Fruit fly (Drosophila melanogaster) whole organism, embryonic: ENCODE measurements around the gene CG33796.
A peak's percentile ranks its signal among the peaks of the same experiment; 100 is the strongest.

Experiments
- Antp ChIP-seq: fragments of 200-800 bp; sonication (Bioruptor generic); optimal IDR thresholded peaks from 3 replicates; lab custom pipeline; 2016; ENCODE audit warnings: missing biosample characterization, missing genetic modification characterization
- Atf6 ChIP-seq: fragments of 200-800 bp; sonication (Bioruptor generic); IDR thresholded peaks from 2 replicates; pipeline ENCODE4 v1.3.6; 2022; ENCODE audit warnings: missing biosample characterization, missing genetic modification characterization
- CG10543 ChIP-seq: fragments of 200-800 bp; sonication (Bioruptor generic); optimal IDR thresholded peaks from 3 replicates; lab custom pipeline; 2017; ENCODE audit warnings: missing biosample characterization, mild to moderate bottlenecking, missing genetic modification characterization, moderate library complexity
- CG10654 ChIP-seq: fragments of 200-800 bp; sonication (Bioruptor generic); optimal IDR thresholded peaks from 2 replicates; lab custom pipeline; 2016; ENCODE audit warnings: missing biosample characterization, missing genetic modification characterization
- CG11398 ChIP-seq: fragments of 200-800 bp; sonication (Bioruptor generic); optimal IDR thresholded peaks from 2 replicates; lab custom pipeline; 2016; ENCODE audit warnings: missing biosample characterization, missing genetic modification characterization
- CG11695 ChIP-seq: fragments of 200-800 bp; sonication (Bioruptor generic); IDR thresholded peaks from 3 replicates; pipeline ENCODE4 v1.3.6; 2022; ENCODE audit warnings: missing biosample characterization, missing genetic modification characterization
- CG14014 ChIP-seq: fragments of 200-800 bp; sonication (Bioruptor generic); IDR thresholded peaks from 2 replicates; pipeline ENCODE4 v1.3.6; 2022; ENCODE audit warnings: missing biosample characterization, missing genetic modification characterization
- CG14441 ChIP-seq: fragments of 200-800 bp; sonication (Bioruptor generic); IDR thresholded peaks from 2 replicates; pipeline ENCODE4 v1.3.6; 2022; ENCODE audit warnings: missing biosample characterization, missing genetic modification characterization
- CG15011 ChIP-seq: fragments of 200-800 bp; sonication (Bioruptor generic); optimal IDR thresholded peaks from 3 replicates; lab custom pipeline; 2018; ENCODE audit warnings: missing biosample characterization, mild to moderate bottlenecking, missing genetic modification characterization
- CG1529 ChIP-seq: fragments of 200-800 bp; sonication (Bioruptor generic); optimal IDR thresholded peaks from 3 replicates; lab custom pipeline; 2018; ENCODE audit warnings: missing biosample characterization, missing genetic modification characterization
- CG15601 ChIP-seq: fragments of 200-800 bp; sonication (Bioruptor generic); optimal IDR thresholded peaks from 3 replicates; lab custom pipeline; 2019; ENCODE audit warnings: missing biosample characterization, mild to moderate bottlenecking, missing genetic modification characterization, moderate library complexity
- CG1603 ChIP-seq: fragments of 200-800 bp; sonication (Bioruptor generic); optimal IDR thresholded peaks from 2 replicates; lab custom pipeline; 2019; ENCODE audit warnings: missing biosample characterization, mild to moderate bottlenecking, missing genetic modification characterization, moderate library complexity
- CG18619 ChIP-seq: fragments of 200-800 bp; sonication (Bioruptor generic); optimal IDR thresholded peaks from 3 replicates; lab custom pipeline; 2017; ENCODE audit warnings: missing biosample characterization, mild to moderate bottlenecking, missing genetic modification characterization
- CG33213 ChIP-seq: fragments of 200-800 bp; sonication (Bioruptor generic); optimal IDR thresholded peaks from 3 replicates; lab custom pipeline; 2016; ENCODE audit warnings: missing biosample characterization, missing genetic modification characterization
- CG4282 ChIP-seq: fragments of 200-800 bp; sonication (Bioruptor generic); optimal IDR thresholded peaks from 2 replicates; lab custom pipeline; 2016; ENCODE audit warnings: missing biosample characterization, missing genetic modification characterization
- CG4820 ChIP-seq: fragments of 200-800 bp; sonication (Bioruptor generic); optimal IDR thresholded peaks from 3 replicates; lab custom pipeline; 2016; ENCODE audit warnings: missing biosample characterization, missing genetic modification characterization
- CG5245 ChIP-seq: fragments of 200-800 bp; sonication (Bioruptor generic); optimal IDR thresholded peaks from 3 replicates; lab custom pipeline; 2016; ENCODE audit warnings: missing biosample characterization, missing genetic modification characterization
- CG5953 ChIP-seq: fragments of 200-800 bp; sonication (Bioruptor generic); IDR thresholded peaks from 2 replicates; pipeline ENCODE4 v1.3.6; 2022; ENCODE audit warnings: missing biosample characterization, missing genetic modification characterization
- CG6689 ChIP-seq: fragments of 200-800 bp; sonication (Bioruptor generic); IDR thresholded peaks from 2 replicates; pipeline ENCODE4 v1.3.6; 2022; ENCODE audit warnings: missing biosample characterization, missing genetic modification characterization
- CG6791 ChIP-seq: fragments of 200-800 bp; sonication (Bioruptor generic); IDR thresholded peaks from 3 replicates; pipeline ENCODE4 v1.3.6; 2022; ENCODE audit warnings: missing biosample characterization, missing genetic modification characterization; ENCODE audit not compliant: partially characterized antibody
- CG7786 ChIP-seq: fragments of 200-800 bp; sonication (Bioruptor generic); optimal IDR thresholded peaks from 2 replicates; lab custom pipeline; 2016; ENCODE audit warnings: missing biosample characterization, missing genetic modification characterization
- CG7928 ChIP-seq: fragments of 200-800 bp; sonication (Bioruptor generic); optimal IDR thresholded peaks from 2 replicates; lab custom pipeline; 2017; ENCODE audit warnings: missing biosample characterization, mild to moderate bottlenecking, missing genetic modification characterization
- CHES-1-like ChIP-seq: fragments of 200-800 bp; sonication (Bioruptor generic); optimal IDR thresholded peaks from 2 replicates; lab custom pipeline; 2016; ENCODE audit warnings: missing biosample characterization, missing genetic modification characterization
- CTCF ChIP-seq: fragments of 200-800 bp; sonication (Bioruptor generic); optimal IDR thresholded peaks from 2 replicates; lab custom pipeline; 2017; ENCODE audit warnings: missing biosample characterization, mild to moderate bottlenecking, missing genetic modification characterization, moderate library complexity
- Dfd ChIP-seq, 2 experiments: fragments of >200 bp; optimal IDR thresholded peaks; 2 replicates each; lab custom pipeline; 2017; ENCODE audit warnings: missing biosample characterization in 2 of 2, missing genetic modification characterization in 2 of 2
- Eip74EF ChIP-seq, 2 experiments: fragments of 200-800 bp in 1 of 2; fragments of >200 bp in 1 of 2; sonication (Bioruptor generic) in 1 of 2; optimal IDR thresholded peaks; 2 replicates each; lab custom pipeline; 2017 to 2019; ENCODE audit warnings: missing biosample characterization in 2 of 2, missing genetic modification characterization in 2 of 2, mild to moderate bottlenecking in 1 of 2, moderate library complexity in 1 of 2
- HLH4C ChIP-seq: fragments of 200-800 bp; sonication (Bioruptor generic); IDR thresholded peaks from 3 replicates; pipeline ENCODE4 v1.3.6; 2022; ENCODE audit warnings: missing biosample characterization, missing genetic modification characterization; ENCODE audit not compliant: partially characterized antibody
- HLHmδ ChIP-seq: fragments of 200-800 bp; sonication (Bioruptor generic); optimal IDR thresholded peaks from 2 replicates; lab custom pipeline; 2018; ENCODE audit warnings: missing biosample characterization, mild to moderate bottlenecking, missing genetic modification characterization, moderate library complexity
- Hr51 ChIP-seq, 2 experiments: fragments of 200-800 bp; sonication (Bioruptor generic); optimal IDR thresholded peaks; 2 replicates in 1 of 2; 3 replicates in 1 of 2; lab custom pipeline; 2016 to 2018; ENCODE audit warnings: missing biosample characterization in 2 of 2, missing genetic modification characterization in 2 of 2, mild to moderate bottlenecking in 1 of 2, moderate library complexity in 1 of 2
- Oaz ChIP-seq: fragments of 200-800 bp; sonication (Bioruptor generic); IDR thresholded peaks from 2 replicates; pipeline ENCODE4 v1.3.6; 2022; ENCODE audit warnings: missing biosample characterization, missing genetic modification characterization
- Poxn ChIP-seq: fragments of 200-800 bp; sonication (Bioruptor generic); IDR thresholded peaks from 2 replicates; pipeline ENCODE4 v1.3.6; 2022; ENCODE audit warnings: missing biosample characterization, missing genetic modification characterization
- Ptx1 ChIP-seq: fragments of 200-800 bp; sonication (Bioruptor generic); IDR thresholded peaks from 2 replicates; pipeline ENCODE4 v1.3.6; 2022; ENCODE audit warnings: missing biosample characterization, missing genetic modification characterization
- Rx ChIP-seq: fragments of 200-800 bp; sonication (Bioruptor generic); IDR thresholded peaks from 2 replicates; pipeline ENCODE4 v1.3.6; 2022; ENCODE audit warnings: missing biosample characterization, missing genetic modification characterization
- Sox102F ChIP-seq: fragments of 200-800 bp; sonication (Bioruptor generic); optimal IDR thresholded peaks from 2 replicates; lab custom pipeline; 2018; ENCODE audit warnings: missing biosample characterization, mild to moderate bottlenecking, missing genetic modification characterization, moderate library complexity
- br ChIP-seq: fragments of >200 bp; optimal IDR thresholded peaks from 2 replicates; lab custom pipeline; 2017
- cato ChIP-seq: fragments of 200-800 bp; sonication (Bioruptor generic); optimal IDR thresholded peaks from 2 replicates; lab custom pipeline; 2016; ENCODE audit warnings: missing biosample characterization, missing genetic modification characterization, borderline replicate concordance
- dysf ChIP-seq: fragments of 200-800 bp; sonication (Bioruptor generic); IDR thresholded peaks from 3 replicates; pipeline ENCODE4 v1.3.6; 2022; ENCODE audit warnings: missing biosample characterization, missing genetic modification characterization
- esg ChIP-seq: fragments of 200-800 bp; sonication (Bioruptor generic); conservative IDR thresholded peaks from 2 replicates; pipeline ENCODE4 v1.3.6; 2022; ENCODE audit warnings: missing biosample characterization, missing genetic modification characterization
- gcm2 ChIP-seq: fragments of 200-800 bp; sonication (Bioruptor generic); optimal IDR thresholded peaks from 2 replicates; lab custom pipeline; 2016; ENCODE audit warnings: missing biosample characterization, missing genetic modification characterization
- lilli ChIP-seq: fragments of 200-800 bp; sonication (Bioruptor generic); optimal IDR thresholded peaks from 3 replicates; lab custom pipeline; 2016; ENCODE audit warnings: missing biosample characterization, missing genetic modification characterization
- mld ChIP-seq: fragments of 200-800 bp; sonication (Bioruptor generic); IDR thresholded peaks from 3 replicates; pipeline ENCODE4 v1.3.6; 2022; ENCODE audit warnings: missing biosample characterization, missing genetic modification characterization; ENCODE audit not compliant: partially characterized antibody
- nom ChIP-seq: fragments of 200-800 bp; sonication (Bioruptor generic); optimal IDR thresholded peaks from 2 replicates; lab custom pipeline; 2017; ENCODE audit warnings: missing biosample characterization, missing genetic modification characterization, mild to moderate bottlenecking, moderate library complexity, missing genetic modification reagents
- onecut ChIP-seq: fragments of 200-800 bp; sonication (Bioruptor generic); IDR thresholded peaks from 2 replicates; pipeline ENCODE4 v1.3.6; 2022; ENCODE audit warnings: missing biosample characterization, missing genetic modification characterization
- repo ChIP-seq: fragments of 200-800 bp; sonication (Bioruptor generic); optimal IDR thresholded peaks from 2 replicates; lab custom pipeline; 2016; ENCODE audit warnings: missing biosample characterization, missing genetic modification characterization
- sd ChIP-seq: fragments of 200-800 bp; sonication (Bioruptor generic); optimal IDR thresholded peaks from 3 replicates; lab custom pipeline; 2018; ENCODE audit warnings: missing biosample characterization, mild to moderate bottlenecking, missing genetic modification characterization, moderate library complexity
- sim ChIP-seq: fragments of 200-800 bp; sonication (Bioruptor generic); IDR thresholded peaks from 2 replicates; pipeline ENCODE4 v1.3.6; 2022; ENCODE audit warnings: missing biosample characterization, missing genetic modification characterization
- slou ChIP-seq: fragments of 200-800 bp; sonication (Bioruptor generic); optimal IDR thresholded peaks from 3 replicates; lab custom pipeline; 2016; ENCODE audit warnings: missing biosample characterization, missing genetic modification characterization
- slp2 ChIP-seq: fragments of 200-800 bp; sonication (Bioruptor generic); optimal IDR thresholded peaks from 2 replicates; lab custom pipeline; 2016; ENCODE audit warnings: missing biosample characterization, missing genetic modification characterization
- so ChIP-seq: fragments of 200-800 bp; sonication (Bioruptor generic); IDR thresholded peaks from 3 replicates; pipeline ENCODE4 v1.3.6; 2022; ENCODE audit warnings: missing biosample characterization, missing genetic modification characterization
- wdn ChIP-seq: fragments of 200-800 bp; sonication (Bioruptor generic); IDR thresholded peaks from 2 replicates; pipeline ENCODE4 v1.3.6; 2022; ENCODE audit warnings: missing biosample characterization, missing genetic modification characterization

Gene CG33796

DNA sequence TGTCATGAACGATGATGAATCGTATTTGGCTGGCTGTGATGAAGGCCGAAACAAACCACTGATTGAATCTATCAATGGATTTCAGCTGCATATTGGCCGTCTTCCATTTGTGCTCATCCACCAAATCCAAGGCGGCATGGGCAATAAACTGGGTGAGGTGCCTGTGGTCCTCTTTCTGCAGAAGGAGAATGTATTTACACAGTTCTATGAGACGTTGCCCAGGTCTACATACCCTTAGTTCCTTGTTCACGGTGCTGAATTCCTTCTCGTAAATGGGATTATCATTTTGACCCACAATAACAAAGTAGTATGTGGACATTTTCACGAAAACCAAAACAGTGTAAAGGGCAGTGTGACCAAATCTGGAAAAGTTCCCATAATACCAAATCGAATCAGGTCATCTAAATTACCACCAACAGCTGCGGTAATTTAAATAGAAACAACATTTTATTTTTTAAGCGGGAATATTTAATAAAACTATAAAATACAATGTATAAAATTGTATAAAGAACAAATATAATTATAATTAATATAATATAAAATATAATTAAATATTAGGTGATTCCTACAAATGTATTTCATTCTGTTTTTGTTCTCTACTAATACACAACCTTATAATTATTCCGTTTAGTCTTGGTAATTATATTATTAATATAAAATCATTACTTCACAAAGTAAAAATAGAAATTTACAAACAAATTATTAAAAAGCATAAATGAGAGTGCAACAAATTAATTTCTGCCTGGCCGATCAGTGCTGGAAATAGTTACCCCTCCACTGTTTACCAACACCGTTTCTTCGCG is 38.4 kb downstream of the CG33796 start, which contains the start of the genes Trs20 and elg1 (continued):
- peak; percentile 47 for TF ChIP-seq Ptx1
- TF ChIP-seq Eip74EF (GFP tag; optimal IDR thresholded peaks at IDR 0.05; lab: Kevin White, UChicago), result no peak
- peak; percentile 60 for TF ChIP-seq nom
- no peak; the same call in 1 of the 2 replicates for TF ChIP-seq CG14014 (GFP tag; lab: Robert Waterston, UW)
- no peak for TF ChIP-seq CG11398 (GFP tag; lab: Kevin White, UChicago)
- no peak for TF ChIP-seq esg (GFP tag; lab: Robert Waterston, UW)
- TF ChIP-seq Dfd (GFP tag; optimal IDR thresholded peaks at IDR 0.05; lab: Kevin White, UChicago), result no peak
- no peak for TF ChIP-seq mld (GFP tag; lab: Robert Waterston, UW)
- no peak for TF ChIP-seq CG1529 (GFP tag; lab: Kevin White, UChicago)
- no peak for TF ChIP-seq HLHmδ
- no peak for TF ChIP-seq Hr51 (GFP tag; optimal IDR thresholded peaks at IDR 0.05; lab: Kevin White, UChicago)
- TF ChIP-seq sd (tag; lab: Kevin White, UChicago), result peak; percentile 37
- TF ChIP-seq CHES-1-like (GFP tag; lab: Kevin White, UChicago), result no peak
- no peak for TF ChIP-seq br (lab: Kevin White, UChicago)
- peak; percentile 67 for TF ChIP-seq CG15601
- TF ChIP-seq CG4820 (GFP tag; lab: Kevin White, UChicago), result no peak
- TF ChIP-seq Antp, result no peak
- no peak for TF ChIP-seq repo (GFP tag; lab: Kevin White, UChicago)
- TF ChIP-seq CG1603 (tag; lab: Kevin White, UChicago), result peak; percentile 43
- no peak for TF ChIP-seq slp2 (GFP tag; lab: Kevin White, UChicago)
- TF ChIP-seq CG4282 (GFP tag; lab: Kevin White, UChicago), result no peak
- TF ChIP-seq CTCF (GFP tag; lab: Kevin White, UChicago), result no peak
- TF ChIP-seq CG7928 (GFP tag; lab: Kevin White, UChicago), result no peak
- peak; percentile 6 for TF ChIP-seq CG5245 (GFP tag; lab: Kevin White, UChicago)
- peak; percentile 44; the same call in 1 of the 2 replicates for TF ChIP-seq CG6689 (GFP tag; lab: Robert Waterston, UW)
- TF ChIP-seq sim (GFP tag; lab: Robert Waterston, UW), result no peak
- TF ChIP-seq Poxn (GFP tag; lab: Robert Waterston, UW), result no peak
- TF ChIP-seq lilli (GFP tag; lab: Kevin White, UChicago), result peak; percentile 45
- peak; percentile 14 for TF ChIP-seq CG18619 (GFP tag; lab: Kevin White, UChicago)
- no peak for TF ChIP-seq CG33213 (GFP tag; lab: Kevin White, UChicago)
- 0 out of 2 replicates have a peak, but pooled peaks have one; percentile 12 for TF ChIP-seq Atf6 (GFP tag; lab: Robert Waterston, UW)
- no peak for TF ChIP-seq CG5953
- no peak for TF ChIP-seq CG6791
- TF ChIP-seq onecut (GFP tag; lab: Robert Waterston, UW), result 0 out of 2 replicates have a peak, but pooled peaks have one; percentile 33
- peak; percentile 7 for TF ChIP-seq gcm2 (GFP tag; lab: Kevin White, UChicago)
- TF ChIP-seq so (GFP tag; lab: Robert Waterston, UW), result no peak
- TF ChIP-seq Rx (GFP tag; lab: Robert Waterston, UW), result no peak
- no peak for TF ChIP-seq Oaz
- no peak for TF ChIP-seq Sox102F (GFP tag; lab: Kevin White, UChicago)
- no peak for TF ChIP-seq CG14441 (GFP tag; lab: Robert Waterston, UW)
- TF ChIP-seq dysf, result peak; percentile 45; the same call in 1 of the 3 replicates
- TF ChIP-seq CG7786 (GFP tag; lab: Kevin White, UChicago), result no peak
- peak; percentile 56; the same call in 2 of the 3 replicates for TF ChIP-seq CG11695 (GFP tag; lab: Robert Waterston, UW)
- peak; percentile 49 for TF ChIP-seq CG10543 (GFP tag; lab: Kevin White, UChicago)
- no peak for TF ChIP-seq CG15011
- TF ChIP-seq HLH4C (GFP tag; lab: Robert Waterston, UW), result no peak
- peak; percentile 44 for TF ChIP-seq CG10654 (GFP tag; lab: Kevin White, UChicago)
- no peak for TF ChIP-seq slou (GFP tag; lab: Kevin White, UChicago)
- TF ChIP-seq wdn (GFP tag; lab: Robert Waterston, UW), result no peak
- TF ChIP-seq cato (GFP tag; lab: Kevin White, UChicago), result peak; percentile 15
